Fruit fly (Drosophila melanogaster) whole organism, embryonic: ENCODE measurements around the gene CG17118.

ENCODE experiments used
- Antp ChIP-seq: fragments of 200-800 bp; sonication (Bioruptor generic); optimal IDR thresholded peaks from 3 replicates; lab custom pipeline; 2016; ENCODE audit warnings: missing biosample characterization, missing genetic modification characterization
- CG12299 ChIP-seq: fragments of 200-800 bp; sonication (Bioruptor generic); optimal IDR thresholded peaks from 2 replicates; lab custom pipeline; 2018; ENCODE audit warnings: missing biosample characterization, mild to moderate bottlenecking, missing genetic modification characterization
- CG12942 ChIP-seq: fragments of 200-800 bp; sonication (Bioruptor generic); optimal IDR thresholded peaks from 3 replicates; lab custom pipeline; 2016; ENCODE audit warnings: missing biosample characterization, missing genetic modification characterization
- CG18599 ChIP-seq: fragments of 200-800 bp; sonication (Bioruptor generic); optimal IDR thresholded peaks from 3 replicates; lab custom pipeline; 2017; ENCODE audit warnings: missing biosample characterization, missing genetic modification characterization, mild to moderate bottlenecking, moderate library complexity, missing genetic modification reagents
- CG31388 ChIP-seq: fragments of 200-800 bp; sonication (Bioruptor generic); optimal IDR thresholded peaks from 2 replicates; lab custom pipeline; 2016; ENCODE audit warnings: missing biosample characterization, missing genetic modification characterization
- CG3281 ChIP-seq: fragments of 200-800 bp; sonication (Bioruptor generic); optimal IDR thresholded peaks from 3 replicates; lab custom pipeline; 2017; ENCODE audit warnings: missing biosample characterization, mild to moderate bottlenecking, missing genetic modification characterization
- CG6765 ChIP-seq: fragments of 200-800 bp; sonication (Bioruptor generic); optimal IDR thresholded peaks from 3 replicates; lab custom pipeline; 2017; ENCODE audit warnings: missing biosample characterization, mild to moderate bottlenecking, missing genetic modification characterization
- D19B ChIP-seq: fragments of 200-800 bp; sonication (Bioruptor generic); optimal IDR thresholded peaks from 2 replicates; lab custom pipeline; 2017; ENCODE audit warnings: missing biosample characterization, mild to moderate bottlenecking, missing genetic modification characterization
- Nf-YB ChIP-seq: fragments of 200-800 bp; sonication (Bioruptor generic); optimal IDR thresholded peaks from 3 replicates; lab custom pipeline; 2019; ENCODE audit warnings: missing biosample characterization, mild to moderate bottlenecking, missing genetic modification characterization, moderate library complexity
- Scr ChIP-seq: fragments of 200-800 bp; sonication (Bioruptor generic); IDR thresholded peaks from 2 replicates; pipeline ENCODE4 v1.3.6; 2022; ENCODE audit warnings: missing biosample characterization, missing genetic modification characterization; ENCODE audit not compliant: partially characterized antibody
- Sox102F ChIP-seq: fragments of 200-800 bp; sonication (Bioruptor generic); optimal IDR thresholded peaks from 2 replicates; lab custom pipeline; 2018; ENCODE audit warnings: missing biosample characterization, mild to moderate bottlenecking, missing genetic modification characterization, moderate library complexity
- nerfin-2 ChIP-seq: fragments of 200-800 bp; sonication (Bioruptor generic); IDR thresholded peaks from 2 replicates; pipeline ENCODE4 v1.3.6; 2022; ENCODE audit warnings: missing biosample characterization, missing genetic modification characterization; ENCODE audit not compliant: partially characterized antibody
- sd ChIP-seq: fragments of 200-800 bp; sonication (Bioruptor generic); optimal IDR thresholded peaks from 3 replicates; lab custom pipeline; 2018; ENCODE audit warnings: missing biosample characterization, mild to moderate bottlenecking, missing genetic modification characterization, moderate library complexity
- sqz ChIP-seq: fragments of 200-800 bp; sonication (Bioruptor generic); optimal IDR thresholded peaks from 3 replicates; lab custom pipeline; 2018; ENCODE audit warnings: missing biosample characterization, mild to moderate bottlenecking, missing genetic modification characterization

dm6 chr2L:10750915-10751612, 21.0 kb downstream of the CG17118 start:
- TF ChIP-seq sqz (GFP tag; lab: Kevin White, UChicago), result no peak
- no peak for TF ChIP-seq CG12942 (GFP tag; lab: Kevin White, UChicago)
- TF ChIP-seq CG6765 (GFP tag; lab: Kevin White, UChicago), result no peak
- no peak for TF ChIP-seq Scr (GFP tag; lab: Robert Waterston, UW)
- TF ChIP-seq sd, result peak; percentile 11
- TF ChIP-seq CG31388 (GFP tag; lab: Kevin White, UChicago), result no peak
- no peak for TF ChIP-seq nerfin-2 (GFP tag; lab: Robert Waterston, UW)
- TF ChIP-seq CG12299 (tag; lab: Kevin White, UChicago), result no peak
- TF ChIP-seq Antp, result no peak
- TF ChIP-seq Nf-YB (GFP tag; lab: Kevin White, UChicago), result no peak
- no peak for TF ChIP-seq D19B (GFP tag; lab: Kevin White, UChicago)
- TF ChIP-seq Sox102F (GFP tag; lab: Kevin White, UChicago), result no peak
- no peak for TF ChIP-seq CG3281 (GFP tag; lab: Kevin White, UChicago)
- no peak for TF ChIP-seq CG18599 (GFP tag; lab: Kevin White, UChicago)
